Worm (Caenorhabditis elegans) whole organism, young adult: Measurements from ENCODE around the gene ptr-16.

ENCODE experiments used
- B0035.1 ChIP-seq: sonication (generic microtip); optimal IDR thresholded peaks from 2 replicates; lab custom pipeline; 2016; ENCODE audit warnings: missing genetic modification characterization, mild to moderate bottlenecking, missing compliant biosample characterization, missing genotype, missing genetic modification reagents
- F33H1.4 ChIP-seq: fragments of 200-800 bp; sonication (Bioruptor generic); IDR thresholded peaks from 2 replicates; pipeline ENCODE4 v1.3.6; 2022; ENCODE audit warnings: missing genetic modification reagents, missing genetic modification characterization, missing compliant biosample characterization
- F37B4.10 ChIP-seq: fragments of 200-800 bp; sonication (Bioruptor generic); IDR thresholded peaks from 2 replicates; pipeline ENCODE4 v1.3.6; 2022; ENCODE audit warnings: missing genetic modification characterization, missing compliant biosample characterization
- F57A8.1 ChIP-seq: fragments of 200-800 bp; sonication (Bioruptor generic); optimal IDR thresholded peaks from 2 replicates; lab custom pipeline; 2018; ENCODE audit warnings: mild to moderate bottlenecking, missing genetic modification characterization, moderate library complexity, missing compliant biosample characterization
- Y56A3A.18 ChIP-seq: fragments of 200-800 bp; sonication (Bioruptor generic); IDR thresholded peaks from 2 replicates; pipeline ENCODE4 v1.3.6; 2022; ENCODE audit warnings: missing genetic modification reagents, missing genetic modification characterization, missing compliant biosample characterization
- ZK185.1 ChIP-seq: sonication (generic microtip); optimal IDR thresholded peaks from 2 replicates; lab custom pipeline; 2016; ENCODE audit warnings: mild to moderate bottlenecking, missing genetic modification characterization, missing compliant biosample characterization; ENCODE audit not compliant: poor library complexity, severe bottlenecking
- akir-1 ChIP-seq: fragments of 200-800 bp; sonication (Bioruptor generic); optimal IDR thresholded peaks from 2 replicates; lab custom pipeline; 2018; ENCODE audit warnings: mild to moderate bottlenecking, missing genetic modification characterization, moderate library complexity, missing compliant biosample characterization
- aptf-3 ChIP-seq: fragments of 200-800 bp; sonication (Bioruptor generic); IDR thresholded peaks from 2 replicates; pipeline ENCODE4 v1.3.6; 2022; ENCODE audit warnings: missing genetic modification characterization, missing compliant biosample characterization
- atf-7 ChIP-seq: sonication (generic microtip); optimal IDR thresholded peaks from 2 replicates; lab custom pipeline; 2017; ENCODE audit warnings: mild to moderate bottlenecking, missing genetic modification characterization, missing compliant biosample characterization
- ceh-100 ChIP-seq: fragments of 200-800 bp; sonication (Bioruptor generic); IDR thresholded peaks from 2 replicates; pipeline ENCODE4 v1.3.6; 2022; ENCODE audit warnings: missing genetic modification reagents, missing genetic modification characterization, missing compliant biosample characterization
- ceh-27 ChIP-seq: fragments of 200-800 bp; sonication (Bioruptor generic); optimal IDR thresholded peaks from 2 replicates; lab custom pipeline; 2018; ENCODE audit warnings: mild to moderate bottlenecking, missing genetic modification characterization, moderate library complexity, missing compliant biosample characterization
- ceh-40 ChIP-seq: fragments of 200-800 bp; sonication (Bioruptor generic); IDR thresholded peaks from 2 replicates; pipeline ENCODE4 v1.3.6; 2022; ENCODE audit warnings: missing genetic modification characterization, missing compliant biosample characterization
- ceh-58 ChIP-seq: fragments of 200-800 bp; sonication (Bioruptor generic); IDR thresholded peaks from 2 replicates; pipeline ENCODE4 v1.3.6; 2022; ENCODE audit warnings: missing genetic modification characterization, missing compliant biosample characterization
- dox-1 ChIP-seq: fragments of 200-800 bp; sonication (Bioruptor generic); IDR thresholded peaks from 2 replicates; pipeline ENCODE4 v1.3.6; 2022; ENCODE audit warnings: missing genetic modification reagents, missing genetic modification characterization, missing compliant biosample characterization
- dpff-1 ChIP-seq: sonication (generic microtip); optimal IDR thresholded peaks from 2 replicates; lab custom pipeline; 2017; ENCODE audit warnings: mild to moderate bottlenecking, missing genetic modification characterization, missing compliant biosample characterization
- dpl-1 ChIP-seq: fragments of 150-350 bp; optimal IDR thresholded peaks from 2 replicates; lab custom pipeline; 2014; ENCODE audit warnings: missing biosample characterization, missing genetic modification reagents, missing genetic modification characterization
- efl-1 ChIP-seq: fragments of 150-350 bp; optimal IDR thresholded peaks from 2 replicates; lab custom pipeline; 2014; ENCODE audit warnings: missing biosample characterization, missing genetic modification reagents, missing genetic modification characterization
- ekl-4 ChIP-seq: fragments of 200-800 bp; sonication (Bioruptor generic); IDR thresholded peaks from 2 replicates; pipeline ENCODE4 v1.3.6; 2022; ENCODE audit warnings: missing genetic modification reagents, missing genetic modification characterization, missing compliant biosample characterization
- ets-4 ChIP-seq: fragments of 200-800 bp; sonication (Bioruptor generic); optimal IDR thresholded peaks from 2 replicates; lab custom pipeline; 2018; ENCODE audit warnings: mild to moderate bottlenecking, missing genetic modification characterization, missing compliant biosample characterization
- gei-17 ChIP-seq: fragments of 200-800 bp; sonication (Bioruptor generic); optimal IDR thresholded peaks from 2 replicates; lab custom pipeline; 2018; ENCODE audit warnings: mild to moderate bottlenecking, missing genetic modification characterization, missing compliant biosample characterization
- hlh-26 ChIP-seq: fragments of 200-800 bp; sonication (Bioruptor generic); conservative IDR thresholded peaks from 2 replicates; pipeline ENCODE4 v1.3.6; 2022; ENCODE audit warnings: missing genetic modification reagents, missing genetic modification characterization, missing compliant biosample characterization
- hmg-1.2 ChIP-seq: fragments of 200-800 bp; sonication (Bioruptor generic); IDR thresholded peaks from 2 replicates; pipeline ENCODE4 v1.3.6; 2022; ENCODE audit warnings: missing genetic modification reagents, missing genetic modification characterization, missing compliant biosample characterization
- hsf-1 ChIP-seq: fragments of 200-800 bp; sonication (Bioruptor generic); IDR thresholded peaks from 2 replicates; pipeline ENCODE4 v1.3.6; 2022; ENCODE audit warnings: missing genetic modification reagents, missing genetic modification characterization, missing compliant biosample characterization
- lag-1 ChIP-seq: fragments of 200-800 bp; sonication (Bioruptor generic); IDR thresholded peaks from 2 replicates; pipeline ENCODE4 v1.3.6; 2022; ENCODE audit warnings: missing genetic modification reagents, missing genetic modification characterization, missing compliant biosample characterization
- let-526 ChIP-seq: fragments of 200-800 bp; sonication (Bioruptor generic); IDR thresholded peaks from 2 replicates; pipeline ENCODE4 v1.3.6; 2022; ENCODE audit warnings: missing genetic modification reagents, missing genetic modification characterization, missing compliant biosample characterization
- lin-40 ChIP-seq: sonication (generic microtip); optimal IDR thresholded peaks from 2 replicates; lab custom pipeline; 2016; ENCODE audit warnings: missing genetic modification characterization, mild to moderate bottlenecking, missing compliant biosample characterization, missing genotype, missing genetic modification reagents
- lir-1 ChIP-seq: fragments of 200-800 bp; sonication (Bioruptor generic); conservative IDR thresholded peaks from 2 replicates; pipeline ENCODE4 v1.3.6; 2022; ENCODE audit warnings: missing genetic modification reagents, missing genetic modification characterization, missing compliant biosample characterization
- madf-10 ChIP-seq: sonication (generic microtip); optimal IDR thresholded peaks from 2 replicates; lab custom pipeline; 2016; ENCODE audit warnings: mild to moderate bottlenecking, missing genetic modification characterization, missing compliant biosample characterization
- madf-3 ChIP-seq: fragments of 200-800 bp; sonication (Bioruptor generic); IDR thresholded peaks from 2 replicates; pipeline ENCODE4 v1.3.6; 2022; ENCODE audit warnings: missing genetic modification reagents, missing genetic modification characterization, missing compliant biosample characterization
- madf-6 ChIP-seq: fragments of 200-800 bp; sonication (Bioruptor generic); IDR thresholded peaks from 2 replicates; pipeline ENCODE4 v1.3.6; 2022; ENCODE audit warnings: missing genetic modification reagents, missing genetic modification characterization, missing compliant biosample characterization
- madf-8 ChIP-seq: fragments of 200-800 bp; sonication (Bioruptor generic); conservative IDR thresholded peaks from 2 replicates; pipeline ENCODE4 v1.3.6; 2022; ENCODE audit warnings: missing genetic modification reagents, missing genetic modification characterization, missing compliant biosample characterization
- nfya-2 ChIP-seq: fragments of 200-800 bp; sonication (Bioruptor generic); IDR thresholded peaks from 2 replicates; pipeline ENCODE4 v1.3.6; 2022; ENCODE audit warnings: missing genetic modification reagents, missing genetic modification characterization, missing compliant biosample characterization
- nfyb-1 ChIP-seq: fragments of 200-800 bp; sonication (Bioruptor generic); IDR thresholded peaks from 2 replicates; pipeline ENCODE4 v1.3.6; 2022; ENCODE audit warnings: missing genetic modification reagents, missing genetic modification characterization, missing compliant biosample characterization
- pbrm-1 ChIP-seq: fragments of 200-800 bp; sonication (Bioruptor generic); IDR thresholded peaks from 2 replicates; pipeline ENCODE4 v1.3.6; 2022; ENCODE audit warnings: missing genetic modification reagents, missing genetic modification characterization, missing compliant biosample characterization
- pha-4 ChIP-seq: fragments of 150-350 bp; sonication (generic microtip); optimal IDR thresholded peaks from 2 replicates; lab custom pipeline; 2014; ENCODE audit warnings: missing biosample characterization, missing genetic modification reagents, missing genetic modification characterization
- repo-1 ChIP-seq: sonication (generic microtip); optimal IDR thresholded peaks from 2 replicates; lab custom pipeline; 2017; ENCODE audit warnings: mild to moderate bottlenecking, missing genetic modification characterization, missing compliant biosample characterization
- snpc-1.1 ChIP-seq: sonication (generic microtip); optimal IDR thresholded peaks from 2 replicates; lab custom pipeline; 2017; ENCODE audit warnings: missing genetic modification characterization, mild to moderate bottlenecking, missing compliant biosample characterization, antibody characterized with exemption, moderate library complexity, missing genotype, missing genetic modification reagents; ENCODE audit not compliant: insufficient read depth
- snpc-1.3 ChIP-seq: sonication (generic microtip); optimal IDR thresholded peaks from 2 replicates; lab custom pipeline; 2017; ENCODE audit warnings: missing genetic modification characterization, mild to moderate bottlenecking, missing compliant biosample characterization, antibody characterized with exemption, moderate library complexity, missing genotype, missing genetic modification reagents; ENCODE audit not compliant: insufficient read depth
- snpc-3.4 ChIP-seq: sonication (generic microtip); optimal IDR thresholded peaks from 2 replicates; lab custom pipeline; 2017; ENCODE audit warnings: missing genetic modification characterization, mild to moderate bottlenecking, missing compliant biosample characterization, antibody characterized with exemption, moderate library complexity, missing genotype, missing genetic modification reagents
- snpc-4 ChIP-seq, 5 experiments: fragments of 150-350 bp in 1 of 5; sonication (generic microtip) in 4 of 5; optimal IDR thresholded peaks; 2 replicates each; lab custom pipeline; 2014 to 2018; ENCODE audit warnings: missing genetic modification characterization in 5 of 5, missing biosample characterization in 3 of 5, antibody characterized with exemption in 2 of 5, mild to moderate bottlenecking in 2 of 5, missing compliant biosample characterization in 2 of 5, missing genotype in 2 of 5, moderate library complexity in 2 of 5, missing genetic modification reagents in 1 of 5
- tbp1 ChIP-seq: fragments of 200-800 bp; sonication (Bioruptor generic); optimal IDR thresholded peaks from 2 replicates; lab custom pipeline; 2018; ENCODE audit warnings: mild to moderate bottlenecking, missing genetic modification characterization, missing compliant biosample characterization
- zfh-2 ChIP-seq: fragments of 200-800 bp; sonication (Bioruptor generic); conservative IDR thresholded peaks from 2 replicates; pipeline ENCODE4 v1.3.6; 2022; ENCODE audit warnings: missing genetic modification reagents, missing genetic modification characterization, missing compliant biosample characterization
- zim-3 ChIP-seq: sonication (generic microtip); optimal IDR thresholded peaks from 2 replicates; lab custom pipeline; 2017; ENCODE audit warnings: mild to moderate bottlenecking, missing genetic modification characterization, moderate library complexity, missing compliant biosample characterization
- ztf-26 ChIP-seq: sonication (generic microtip); optimal IDR thresholded peaks from 2 replicates; lab custom pipeline; 2017; ENCODE audit warnings: missing genetic modification characterization, missing compliant biosample characterization
- ztf-28 ChIP-seq: fragments of 200-800 bp; sonication (Bioruptor generic); IDR thresholded peaks from 2 replicates; pipeline ENCODE4 v1.3.6; 2022; ENCODE audit warnings: missing genetic modification reagents, missing genetic modification characterization, missing compliant biosample characterization

The ptr-16 gene

DNA sequence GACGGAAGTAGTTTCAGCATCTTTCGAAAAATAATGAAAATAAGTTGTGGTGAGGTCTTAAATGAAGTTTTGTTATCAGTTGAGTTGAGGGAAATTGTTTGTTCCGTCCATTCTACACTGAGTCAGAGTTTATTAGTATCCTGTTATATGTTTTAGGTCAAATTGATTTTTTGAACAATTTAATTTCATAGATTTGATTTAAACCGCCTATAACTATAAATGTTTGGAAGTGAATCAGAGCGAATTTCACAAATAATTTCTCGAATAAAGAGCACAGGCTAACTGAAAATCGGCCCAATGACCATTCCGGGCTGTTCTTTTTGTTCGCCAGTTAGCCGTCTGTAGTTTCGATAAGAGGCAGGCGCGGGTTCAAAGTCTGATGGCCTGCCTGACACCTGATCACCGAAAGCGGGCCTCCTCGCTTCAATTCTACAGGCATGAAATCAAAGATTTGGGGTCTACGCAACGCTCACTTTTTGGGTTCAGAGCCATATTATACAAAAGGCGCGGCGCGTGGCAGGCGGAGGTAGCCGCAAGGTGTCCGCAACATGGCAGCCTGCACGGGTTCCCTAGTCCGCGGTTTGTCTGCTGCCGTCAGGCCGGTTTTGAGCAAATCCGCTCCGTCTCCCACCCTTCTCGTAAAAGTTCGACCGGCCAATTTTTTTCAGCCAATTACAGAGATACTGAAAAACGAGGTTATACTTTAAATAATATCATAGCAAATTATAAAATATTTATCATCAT, 33.5 kb upstream of the ptr-16 start, which contains the start of gene W07B8.4 (continued):
- TF ChIP-seq lag-1 (GFP tag; lab: Robert Waterston, UW): no peak
- no peak for TF ChIP-seq nfyb-1 (GFP tag; lab: Robert Waterston, UW)
- no peak for TF ChIP-seq zim-3 (tag; lab: Kevin White, UChicago)
- TF ChIP-seq ztf-26 (tag; lab: Kevin White, UChicago): no peak
- no peak for TF ChIP-seq snpc-1.1
- no peak for TF ChIP-seq repo-1
- TF ChIP-seq lin-40 (tag; lab: Kevin White, UChicago): no peak
- no peak for TF ChIP-seq tbp1
- TF ChIP-seq snpc-3.4 (tag; lab: Kevin White, UChicago): no peak
- no peak for TF ChIP-seq dox-1 (GFP tag; lab: Robert Waterston, UW)
- no peak for TF ChIP-seq pbrm-1 (GFP tag; lab: Robert Waterston, UW)
- no peak for TF ChIP-seq B0035.1 (tag; lab: Kevin White, UChicago)
- no peak for TF ChIP-seq snpc-4 (GFP tag; optimal IDR thresholded peaks at IDR 0.05; lab: Kevin White, UChicago)
- no peak for TF ChIP-seq snpc-4 (tag; optimal IDR thresholded peaks at IDR 0.05; lab: Kevin White, UChicago)
- no peak for TF ChIP-seq hlh-26 (GFP tag; lab: Robert Waterston, UW)
- no peak for TF ChIP-seq dpl-1 (GFP tag; lab: Kevin White, UChicago)
- no peak for TF ChIP-seq madf-8
- no peak for TF ChIP-seq F57A8.1
- no peak for TF ChIP-seq F33H1.4 (GFP tag; lab: Robert Waterston, UW)
- no peak for TF ChIP-seq F37B4.10
- TF ChIP-seq lir-1: no peak
- no peak for TF ChIP-seq ekl-4 (GFP tag; lab: Robert Waterston, UW)
- TF ChIP-seq atf-7 (tag; lab: Kevin White, UChicago): peak; percentile 38
- TF ChIP-seq ztf-28 (GFP tag; lab: Robert Waterston, UW): no peak
- TF ChIP-seq let-526 (GFP tag; lab: Robert Waterston, UW): no peak
- TF ChIP-seq nfya-2: no peak
- no peak for TF ChIP-seq pha-4 (tag; lab: Kevin White, UChicago)
- TF ChIP-seq hmg-1.2 (GFP tag; lab: Robert Waterston, UW): no peak
- TF ChIP-seq snpc-1.3 (tag; lab: Kevin White, UChicago): no peak
- TF ChIP-seq ceh-27 (GFP tag; lab: Kevin White, UChicago): no peak
- no peak for TF ChIP-seq Y56A3A.18 (GFP tag; lab: Robert Waterston, UW)
- TF ChIP-seq ceh-58 (GFP tag; lab: Robert Waterston, UW): no peak
- TF ChIP-seq zfh-2 (GFP tag; lab: Robert Waterston, UW): 0 out of 2 replicates have a peak, but pooled peaks have one; percentile 53
- TF ChIP-seq ceh-100 (GFP tag; lab: Robert Waterston, UW): no peak
- TF ChIP-seq ets-4 (GFP tag; lab: Kevin White, UChicago): no peak
- TF ChIP-seq efl-1 (GFP tag; lab: Kevin White, UChicago): no peak
- no peak for TF ChIP-seq gei-17 (GFP tag; lab: Kevin White, UChicago)
- TF ChIP-seq madf-10 (tag; lab: Kevin White, UChicago): peak; percentile 20
- TF ChIP-seq ceh-40 (GFP tag; lab: Robert Waterston, UW): peak; percentile 45; the same call in 1 of the 2 replicates
- no peak for TF ChIP-seq aptf-3 (GFP tag; lab: Robert Waterston, UW)
- TF ChIP-seq akir-1 (GFP tag; lab: Kevin White, UChicago): no peak
- TF ChIP-seq madf-3 (GFP tag; lab: Robert Waterston, UW): no peak
- TF ChIP-seq ZK185.1: no peak
- TF ChIP-seq dpff-1 (tag; lab: Kevin White, UChicago): no peak
- no peak for TF ChIP-seq hsf-1
- no peak for TF ChIP-seq madf-6 (GFP tag; lab: Robert Waterston, UW)
